Worm (Caenorhabditis elegans) whole organism, L1 larva: Measurements from ENCODE around the gene nhr-273.

Source experiments
- C04F5.9 ChIP-seq: sonication (generic microtip); optimal IDR thresholded peaks from 2 replicates; lab custom pipeline; 2016; ENCODE audit warnings: missing genetic modification characterization, missing compliant biosample characterization
- C16A3.4 ChIP-seq: fragments of 150-350 bp; optimal IDR thresholded peaks from 2 replicates; lab custom pipeline; 2014; ENCODE audit warnings: missing biosample characterization, missing genetic modification characterization
- C34B4.2 ChIP-seq: sonication (generic microtip); optimal IDR thresholded peaks from 2 replicates; lab custom pipeline; 2017; ENCODE audit warnings: mild to moderate bottlenecking, missing genetic modification characterization, missing compliant biosample characterization
- F16B12.6 ChIP-seq: fragments of 150-350 bp; optimal IDR thresholded peaks from 2 replicates; lab custom pipeline; 2014; ENCODE audit warnings: missing biosample characterization, missing genetic modification characterization
- aha-1 ChIP-seq: fragments of 150-350 bp; optimal IDR thresholded peaks from 2 replicates; lab custom pipeline; 2014; ENCODE audit warnings: missing biosample characterization, missing genetic modification characterization
- alr-1 ChIP-seq: fragments of 200-800 bp; sonication (Bioruptor generic); optimal IDR thresholded peaks from 2 replicates; lab custom pipeline; 2018; ENCODE audit warnings: borderline replicate concordance, mild to moderate bottlenecking, missing genetic modification characterization, missing compliant biosample characterization
- aly-2 ChIP-seq: fragments of 150-350 bp; optimal IDR thresholded peaks from 2 replicates; lab custom pipeline; 2014; ENCODE audit warnings: missing biosample characterization, missing genetic modification characterization
- ama-1 ChIP-seq: fragments of 150-350 bp; optimal IDR thresholded peaks from 2 replicates; lab custom pipeline; 2014
- blmp-1 ChIP-seq: fragments of 150-350 bp; optimal IDR thresholded peaks from 2 replicates; lab custom pipeline; 2014; ENCODE audit warnings: missing biosample characterization, missing genetic modification characterization
- ceh-63 ChIP-seq: fragments of 200-800 bp; sonication (Bioruptor generic); optimal IDR thresholded peaks from 2 replicates; lab custom pipeline; 2018; ENCODE audit warnings: mild to moderate bottlenecking, missing genetic modification characterization, missing compliant biosample characterization
- ceh-90 ChIP-seq: sonication (generic microtip); optimal IDR thresholded peaks from 2 replicates; lab custom pipeline; 2016; ENCODE audit warnings: missing genetic modification characterization, missing compliant biosample characterization
- ces-1 ChIP-seq: fragments of 150-350 bp; optimal IDR thresholded peaks from 2 replicates; lab custom pipeline; 2014; ENCODE audit warnings: missing biosample characterization, missing genetic modification reagents, missing genetic modification characterization
- dpl-1 ChIP-seq, 3 experiments: fragments of 150-350 bp in 2 of 3; sonication (generic microtip) in 1 of 3; optimal IDR thresholded peaks; 2 replicates each; lab custom pipeline; 2014 to 2017; ENCODE audit warnings: missing biosample characterization in 3 of 3, missing genetic modification characterization in 3 of 3, missing genetic modification reagents in 3 of 3
- egl-27 ChIP-seq, 2 experiments: fragments of 150-350 bp in 1 of 2; sonication (generic microtip); optimal IDR thresholded peaks; 3 replicates each; lab custom pipeline; 2017 to 2018; ENCODE audit warnings: missing biosample characterization in 2 of 2, missing genetic modification characterization in 2 of 2, missing genetic modification reagents in 2 of 2
- elt-3 ChIP-seq, 6 experiments: fragments of 150-350 bp in 1 of 6; sonication (generic microtip); optimal IDR thresholded peaks; 2 replicates each; lab custom pipeline; 2017 to 2018; ENCODE audit warnings: missing biosample characterization in 6 of 6, missing genetic modification characterization in 6 of 6, inconsistent platforms in 1 of 6
- fkh-4 ChIP-seq: sonication (generic microtip); optimal IDR thresholded peaks from 2 replicates; lab custom pipeline; 2016; ENCODE audit warnings: missing compliant biosample characterization, missing genetic modification characterization, borderline replicate concordance
- fkh-8 ChIP-seq: sonication (generic microtip); optimal IDR thresholded peaks from 2 replicates; lab custom pipeline; 2016; ENCODE audit warnings: mild to moderate bottlenecking, missing genetic modification characterization, missing compliant biosample characterization
- fos-1 ChIP-seq: fragments of 150-350 bp; optimal IDR thresholded peaks from 2 replicates; lab custom pipeline; 2014; ENCODE audit warnings: missing biosample characterization, missing genetic modification characterization
- hlh-17 ChIP-seq: fragments of 200-800 bp; sonication (Bioruptor generic); optimal IDR thresholded peaks from 2 replicates; lab custom pipeline; 2018; ENCODE audit warnings: missing genetic modification characterization, mild to moderate bottlenecking, missing compliant biosample characterization, moderate library complexity, borderline replicate concordance
- hlh-4 ChIP-seq: sonication (generic microtip); optimal IDR thresholded peaks from 2 replicates; lab custom pipeline; 2016; ENCODE audit warnings: mild to moderate bottlenecking, missing genetic modification characterization, missing compliant biosample characterization
- irx-1 ChIP-seq: sonication (generic microtip); optimal IDR thresholded peaks from 2 replicates; lab custom pipeline; 2016; ENCODE audit warnings: missing genetic modification characterization, missing compliant biosample characterization
- lin-13 ChIP-seq: fragments of 150-350 bp; optimal IDR thresholded peaks from 2 replicates; lab custom pipeline; 2014; ENCODE audit warnings: missing biosample characterization, missing genetic modification reagents, missing genetic modification characterization
- lin-14 ChIP-seq: fragments of 200-800 bp; sonication (Bioruptor generic); optimal IDR thresholded peaks from 2 replicates; lab custom pipeline; 2018; ENCODE audit warnings: mild to moderate bottlenecking, missing genetic modification characterization, moderate library complexity, missing compliant biosample characterization
- lin-15B ChIP-seq: fragments of 150-350 bp; sonication (generic microtip); optimal IDR thresholded peaks from 3 replicates; lab custom pipeline; 2014; ENCODE audit warnings: missing biosample characterization, missing genetic modification characterization
- lin-35 ChIP-seq, 2 experiments: fragments of 150-350 bp; optimal IDR thresholded peaks; 2 replicates each; lab custom pipeline; 2014; ENCODE audit warnings: missing biosample characterization in 2 of 2, missing genetic modification characterization in 2 of 2, missing genetic modification reagents in 2 of 2
- lin-39 ChIP-seq: fragments of 150-350 bp; optimal IDR thresholded peaks from 2 replicates; lab custom pipeline; 2014; ENCODE audit warnings: missing biosample characterization, missing genetic modification reagents, missing genetic modification characterization
- lsy-2 ChIP-seq, 2 experiments: fragments of 150-350 bp; optimal IDR thresholded peaks; 2 replicates each; lab custom pipeline; 2014; ENCODE audit warnings: missing biosample characterization in 2 of 2, missing genetic modification characterization in 2 of 2
- nhr-11 ChIP-seq: fragments of 150-350 bp; optimal IDR thresholded peaks from 2 replicates; lab custom pipeline; 2014; ENCODE audit warnings: missing biosample characterization, missing genetic modification characterization
- nhr-12 ChIP-seq: sonication (generic microtip); optimal IDR thresholded peaks from 2 replicates; lab custom pipeline; 2017; ENCODE audit warnings: missing biosample characterization, missing genetic modification characterization
- nhr-19 ChIP-seq: fragments of 200-800 bp; sonication (Bioruptor generic); conservative IDR thresholded peaks from 2 replicates; pipeline ENCODE4 v1.3.6; 2022; ENCODE audit warnings: missing genetic modification characterization, missing compliant biosample characterization
- nhr-237 ChIP-seq: fragments of 150-350 bp; optimal IDR thresholded peaks from 2 replicates; lab custom pipeline; 2014; ENCODE audit warnings: missing biosample characterization, missing genetic modification characterization
- pag-3 ChIP-seq: sonication (generic microtip); optimal IDR thresholded peaks from 2 replicates; lab custom pipeline; 2017; ENCODE audit warnings: missing genetic modification characterization, mild to moderate bottlenecking, missing compliant biosample characterization, antibody characterized with exemption, borderline replicate concordance; ENCODE audit not compliant: insufficient read depth
- snpc-4 ChIP-seq: fragments of 150-350 bp; optimal IDR thresholded peaks from 2 replicates; lab custom pipeline; 2014; ENCODE audit warnings: missing biosample characterization, missing genetic modification characterization
- snu-23 ChIP-seq: sonication (generic microtip); optimal IDR thresholded peaks from 2 replicates; lab custom pipeline; 2016; ENCODE audit warnings: missing genetic modification characterization, missing compliant biosample characterization
- sox-4 ChIP-seq: sonication (generic microtip); optimal IDR thresholded peaks from 2 replicates; lab custom pipeline; 2016; ENCODE audit warnings: missing genetic modification characterization, missing compliant biosample characterization
- swsn-7 ChIP-seq: sonication (generic microtip); optimal IDR thresholded peaks from 2 replicates; lab custom pipeline; 2016; ENCODE audit warnings: missing genetic modification characterization, missing compliant biosample characterization
- tlp-1 ChIP-seq: fragments of 150-350 bp; optimal IDR thresholded peaks from 2 replicates; lab custom pipeline; 2014; ENCODE audit warnings: missing biosample characterization, missing genetic modification characterization
- unc-30 ChIP-seq: sonication (generic microtip); optimal IDR thresholded peaks from 2 replicates; lab custom pipeline; 2017; ENCODE audit warnings: missing biosample characterization, missing genetic modification characterization
- unc-62 ChIP-seq: fragments of 150-350 bp; optimal IDR thresholded peaks from 2 replicates; lab custom pipeline; 2014; ENCODE audit warnings: missing biosample characterization, missing genetic modification reagents, missing genetic modification characterization
- ztf-11 ChIP-seq, 2 experiments: sonication (generic microtip); optimal IDR thresholded peaks; 2 replicates each; lab custom pipeline; 2016 to 2017; ENCODE audit warnings: missing genetic modification characterization in 2 of 2, missing biosample characterization in 1 of 2, missing compliant biosample characterization in 1 of 2
- ztf-4 ChIP-seq: fragments of 150-350 bp; optimal IDR thresholded peaks from 2 replicates; lab custom pipeline; 2014; ENCODE audit warnings: missing biosample characterization, missing genetic modification characterization

The nhr-273 gene

ce11 chrII:4392526-4393057 is 42.5 kb upstream of the nhr-273 start, which contains the start of gene mlt-7 (continued):
- TF ChIP-seq unc-62 (GFP tag; lab: Kevin White, UChicago) = no peak
- TF ChIP-seq lin-14 (GFP tag; lab: Kevin White, UChicago) = peak; percentile 33
- TF ChIP-seq lsy-2 (tag; optimal IDR thresholded peaks at IDR 0.05; lab: Kevin White, UChicago) = peak in 1 of 2 experiments; percentile 25
- TF ChIP-seq nhr-12 = no peak
- TF ChIP-seq irx-1 (tag; lab: Kevin White, UChicago) = no peak
- TF ChIP-seq elt-3 (tag; optimal IDR thresholded peaks at IDR 0.05; lab: Kevin White, UChicago) = peak in 3 of 6 experiments; percentile 8 to 14 (median 10)
- no peak for TF ChIP-seq aha-1
- TF ChIP-seq C04F5.9 (tag; lab: Kevin White, UChicago) = no peak
- no peak for TF ChIP-seq F16B12.6 (tag; lab: Kevin White, UChicago)
- no peak for TF ChIP-seq ztf-4 (tag; lab: Kevin White, UChicago)
- TF ChIP-seq C16A3.4 (tag; lab: Kevin White, UChicago) = no peak

- TF ChIP-seq swsn-7 (no peak), blmp-1 (peak; percentile 48)
- TF ChIP-seq, all 84 proteins: peak for 1
Observed at ce11 chrII:4394438-4394837, 40.7 kb upstream of the nhr-273 start.

- no peak for TF ChIP-seq ces-1 (GFP tag; lab: Kevin White, UChicago)
- no peak for TF ChIP-seq nhr-12
- no peak for TF ChIP-seq ama-1 (lab: Kevin White, UChicago)
- TF ChIP-seq nhr-11 (tag; lab: Kevin White, UChicago) = no peak
- no peak for TF ChIP-seq ztf-11 (tag; optimal IDR thresholded peaks at IDR 0.05; lab: Kevin White, UChicago)
- no peak for TF ChIP-seq snpc-4 (tag; lab: Kevin White, UChicago)
- TF ChIP-seq sox-4 (tag; lab: Kevin White, UChicago) = no peak
- no peak for TF ChIP-seq ceh-63 (GFP tag; lab: Kevin White, UChicago)
- TF ChIP-seq unc-30 = no peak
- no peak for TF ChIP-seq nhr-237 (tag; lab: Kevin White, UChicago)
- TF ChIP-seq aly-2 = no peak
- TF ChIP-seq fkh-8 (tag; lab: Kevin White, UChicago) = no peak
- TF ChIP-seq egl-27 (tag; optimal IDR thresholded peaks at IDR 0.05; lab: Kevin White, UChicago) = no peak
Observed at ce11 chrII:4405358-4405757, 29.7 kb upstream of the nhr-273 start, which contains the start of gene ZK430.5. Gene ZK430.5, plus strand, starts transcription at chrII:4405658.

- TF ChIP-seq nhr-19 (GFP tag; lab: Robert Waterston, UW) (no peak), hlh-4 (tag; lab: Kevin White, UChicago) (no peak), fos-1 (tag; lab: Kevin White, UChicago) (no peak), snu-23 (GFP tag; lab: Kevin White, UChicago) (no peak), pag-3 (no peak), fkh-4 (tag; lab: Kevin White, UChicago) (no peak), alr-1 (tag; lab: Kevin White, UChicago) (no peak), tlp-1 (tag; lab: Kevin White, UChicago) (no peak), unc-30 (no peak), C34B4.2 (tag; lab: Kevin White, UChicago) (no peak), lin-14 (GFP tag; lab: Kevin White, UChicago) (no peak), dpl-1 (GFP tag; optimal IDR thresholded peaks at IDR 0.05; lab: Kevin White, UChicago) (no peak), aha-1 (no peak), lin-39 (no peak), lin-35 (GFP tag; optimal IDR thresholded peaks at IDR 0.05; lab: Kevin White, UChicago) (no peak), unc-62 (GFP tag; lab: Kevin White, UChicago) (no peak), lin-15B (no peak), ceh-90 (tag; lab: Kevin White, UChicago) (no peak), hlh-17 (GFP tag; lab: Kevin White, UChicago) (no peak), lin-13 (GFP tag; lab: Kevin White, UChicago) (no peak)
Observed at ce11 chrII:4409650-4410049, 25.4 kb upstream of the nhr-273 start.
